Worm (Caenorhabditis elegans) whole organism, dauer: ENCODE data around the gene sars-2.

ENCODE experiments used
- unc-62 ChIP-seq: sonication (generic microtip); optimal IDR thresholded peaks from 2 replicates; lab custom pipeline; 2017; ENCODE audit warnings: missing biosample characterization, missing genetic modification reagents, missing genetic modification characterization

Gene sars-2

ce11 chrIV:4406054-4406539, 48.7 kb downstream of the sars-2 start:
- TF ChIP-seq unc-62 (GFP tag; lab: Kevin White, UChicago) = no peak

ce11 chrIV:4407055-4407461, 49.6 kb downstream of the sars-2 start:
- TF ChIP-seq unc-62 (GFP tag; lab: Kevin White, UChicago) = no peak

- TF ChIP-seq unc-62 (GFP tag; lab: Kevin White, UChicago) = no peak
Measured at ce11 chrIV:4408714-4409113, 51.3 kb downstream of the sars-2 start.
